Fruit fly (Drosophila melanogaster): ENCODE measurements around the gene Pus7.

The Pus7 gene

DNA sequence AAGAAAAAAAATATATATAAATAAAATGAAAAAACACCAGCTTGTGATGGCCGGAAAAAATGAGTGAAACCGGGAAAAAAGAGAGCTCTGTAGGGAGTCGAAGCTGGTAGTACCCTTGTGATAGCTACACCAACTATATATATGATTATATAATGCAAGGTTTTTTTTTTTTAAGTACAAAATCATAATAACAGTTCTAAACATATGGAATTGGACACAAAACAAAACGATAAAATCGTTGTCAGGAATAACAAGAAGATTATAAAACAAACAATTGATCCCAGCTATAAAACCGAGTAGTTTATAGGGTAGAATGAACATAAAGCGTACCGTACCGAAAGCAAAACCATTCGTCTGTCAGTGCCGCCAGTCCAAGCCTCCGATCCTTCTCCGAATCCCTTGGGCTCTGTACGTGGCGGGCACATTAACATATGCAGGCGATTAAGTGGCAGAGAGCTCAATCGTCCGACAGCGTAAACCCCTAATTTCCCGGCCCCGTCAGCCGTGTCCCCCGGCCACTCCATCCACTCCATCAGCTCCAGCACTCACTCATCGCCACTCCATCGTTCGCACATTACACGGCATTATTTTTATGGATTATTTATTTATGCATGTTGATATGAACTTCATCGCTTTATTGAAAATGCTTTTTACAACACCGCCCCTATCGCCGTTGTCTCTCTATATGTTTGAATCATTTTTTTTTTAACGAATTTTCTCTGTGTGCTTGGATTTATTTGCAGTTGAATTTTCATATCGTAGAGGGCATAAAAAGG lies 48.4 kb upstream of the Pus7 start (continued):
- TF ChIP-seq Gsc (GFP tag; IDR thresholded peaks at IDR 0.05) (no peak), NK7.1 (GFP tag; optimal IDR thresholded peaks at IDR 0.05) (no peak), pb (GFP tag; optimal IDR thresholded peaks at IDR 0.05) (no peak), CG7987 (GFP tag; optimal IDR thresholded peaks at IDR 0.05) (no peak), Kr (GFP tag; optimal IDR thresholded peaks at IDR 0.05) (no peak), gsb-n (tag; optimal IDR thresholded peaks at IDR 0.05) (peak; percentile 39), CG1792 (GFP tag; optimal IDR thresholded peaks at IDR 0.05) (no peak), Dll (GFP tag; IDR thresholded peaks at IDR 0.05; ENCODE audit: partially characterized antibody) (0 out of 4 replicates have a peak, but pooled peaks have one; percentile 12), CG12659 (GFP tag; optimal IDR thresholded peaks at IDR 0.05) (no peak), CG2199 (GFP tag; IDR thresholded peaks at IDR 0.05) (0 out of 3 replicates have a peak, but pooled peaks have one; percentile 61), fru (optimal IDR thresholded peaks at IDR 0.05) (no peak), CG17186 (GFP tag; optimal IDR thresholded peaks at IDR 0.05) (no peak), gcm (GFP tag; optimal IDR thresholded peaks at IDR 0.05) (peak; percentile 44), danr (GFP tag; IDR thresholded peaks at IDR 0.05) (no peak), Aef1 (GFP tag; IDR thresholded peaks at IDR 0.05) (no peak), sima (GFP tag; optimal IDR thresholded peaks at IDR 0.05) (no peak), Dek (tag; optimal IDR thresholded peaks at IDR 0.05) (peak; percentile 3), vvl (GFP tag; IDR thresholded peaks at IDR 0.05) (peak; percentile 59; the same call in 1 of the 2 replicates), CG7839 (tag; optimal IDR thresholded peaks at IDR 0.05) (no peak), BtbVII (GFP tag; optimal IDR thresholded peaks at IDR 0.05) (no peak), MESR4 (GFP tag; optimal IDR thresholded peaks at IDR 0.05) (no peak), CG3838 (GFP tag; optimal IDR thresholded peaks at IDR 0.05) (no peak), CG1603 (tag; optimal IDR thresholded peaks at IDR 0.05) (no peak), chm (GFP tag; IDR thresholded peaks at IDR 0.05) (peak; percentile 56; the same call in 1 of the 2 replicates), CG11398 (GFP tag; optimal IDR thresholded peaks at IDR 0.05) (no peak), CG12391 (tag; optimal IDR thresholded peaks at IDR 0.05) (peak; percentile 8), sc (optimal IDR thresholded peaks at IDR 0.05) (no peak), sc (GFP tag; optimal IDR thresholded peaks at IDR 0.05) (no peak), CG18599 (GFP tag; optimal IDR thresholded peaks at IDR 0.05) (no peak), CG12299 (tag; optimal IDR thresholded peaks at IDR 0.05) (no peak), tll (GFP tag; optimal IDR thresholded peaks at IDR 0.05) (no peak), oc (tag; optimal IDR thresholded peaks at IDR 0.05) (peak; percentile 88), exex (tag; optimal IDR thresholded peaks at IDR 0.05) (no peak), cwo (GFP tag; optimal IDR thresholded peaks at IDR 0.05) (no peak), CG11093 (GFP tag; IDR thresholded peaks at IDR 0.05) (no peak), D19B (GFP tag; optimal IDR thresholded peaks at IDR 0.05) (peak; percentile 70), dmrt99B (tag; optimal IDR thresholded peaks at IDR 0.05) (no peak)

DNA sequence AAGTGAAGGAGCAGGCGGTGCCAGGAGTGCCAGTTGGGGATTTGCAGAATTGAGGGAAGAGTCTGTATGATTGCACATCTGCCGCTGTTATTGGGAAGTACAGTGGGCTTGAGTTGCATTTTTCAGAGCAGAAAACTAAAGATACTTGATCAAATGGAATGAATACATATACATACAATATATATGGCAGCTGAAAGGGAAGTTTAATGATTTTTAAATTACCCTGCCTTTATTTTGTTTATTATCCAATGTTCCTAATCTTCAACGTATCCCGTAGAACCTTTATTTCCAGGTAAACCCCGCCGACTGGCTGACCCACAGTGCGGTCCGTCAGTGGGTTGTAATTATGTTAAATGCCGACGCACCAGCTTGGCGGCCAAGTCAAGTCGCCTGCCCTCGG lies 28.9 kb upstream of the Pus7 start:
- no peak for TF ChIP-seq ash1 (GFP tag; optimal IDR thresholded peaks at IDR 0.05)
- TF ChIP-seq ken (GFP tag; IDR thresholded peaks at IDR 0.05), result no peak
- no peak for TF ChIP-seq ranshi (GFP tag; IDR thresholded peaks at IDR 0.05)
- TF ChIP-seq CG13296 (GFP tag; optimal IDR thresholded peaks at IDR 0.05), result no peak
- peak; percentile 91 for TF ChIP-seq zen (tag; optimal IDR thresholded peaks at IDR 0.05)
- no peak for TF ChIP-seq org-1 (GFP tag; optimal IDR thresholded peaks at IDR 0.05)
- peak; percentile 41 for TF ChIP-seq Ets65A (GFP tag)
- TF ChIP-seq tll (GFP tag; optimal IDR thresholded peaks at IDR 0.05), result peak in 1 of 2 experiments; percentile 28

Data from whole organism, embryonic.